Worm (Caenorhabditis elegans) whole organism, mixed stage, embryonic: Measurements from ENCODE around the gene srd-42.

ENCODE experiments used
- ceh-39 ChIP-seq: fragments of 150-350 bp; optimal IDR thresholded peaks from 2 replicates; lab custom pipeline; 2014; ENCODE audit warnings: missing biosample characterization, missing genetic modification characterization
- elt-1 ChIP-seq: sonication (generic microtip); optimal IDR thresholded peaks from 2 replicates; lab custom pipeline; 2017; ENCODE audit warnings: missing genetic modification characterization, mild to moderate bottlenecking, missing compliant biosample characterization, antibody characterized with exemption, moderate library complexity, borderline replicate concordance; ENCODE audit not compliant: insufficient read depth
- flh-1 ChIP-seq: fragments of 200-800 bp; sonication (Bioruptor generic); optimal IDR thresholded peaks from 2 replicates; lab custom pipeline; 2018; ENCODE audit warnings: mild to moderate bottlenecking, missing genetic modification characterization, moderate library complexity, missing compliant biosample characterization
- ham-2 ChIP-seq: fragments of 200-800 bp; sonication (Bioruptor generic); optimal IDR thresholded peaks from 2 replicates; lab custom pipeline; 2018; ENCODE audit warnings: mild to moderate bottlenecking, missing genetic modification characterization, missing compliant biosample characterization
- lsy-2 ChIP-seq: fragments of 150-350 bp; optimal IDR thresholded peaks from 2 replicates; lab custom pipeline; 2014; ENCODE audit warnings: missing biosample characterization, missing genetic modification characterization
- sem-2 ChIP-seq: fragments of 200-800 bp; sonication (Bioruptor generic); optimal IDR thresholded peaks from 2 replicates; lab custom pipeline; 2018; ENCODE audit warnings: mild to moderate bottlenecking, missing genetic modification characterization, missing compliant biosample characterization
- unc-62 ChIP-seq: fragments of 150-350 bp; optimal IDR thresholded peaks from 2 replicates; lab custom pipeline; 2014; ENCODE audit warnings: missing biosample characterization, missing genetic modification reagents, missing genetic modification characterization

Gene srd-42

DNA sequence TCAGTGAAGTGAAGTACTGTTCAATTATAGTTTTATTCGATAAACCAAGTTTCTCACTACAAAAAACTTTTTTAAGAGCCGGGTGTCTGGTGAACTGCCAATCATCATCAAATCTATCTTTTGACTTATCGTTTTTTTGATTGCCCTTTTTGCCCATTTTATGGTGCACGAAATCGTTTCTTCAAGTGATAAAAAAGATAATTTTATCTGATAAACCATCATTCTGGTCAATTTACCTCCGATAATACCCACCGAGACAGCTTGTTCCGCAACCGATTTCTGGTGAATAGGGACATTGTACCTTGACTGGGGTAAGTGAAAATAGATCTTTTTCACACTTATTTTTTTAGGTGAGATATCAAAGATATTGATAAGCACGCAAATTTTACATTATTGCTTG lies 45.7 kb downstream of the srd-42 start, which contains the start of gene K08H2.10:
K08H2.10 (plus strand) TSS at position 230 of the 400 bp plus-strand sequence.
- TF ChIP-seq lsy-2 (tag; lab: Kevin White, UChicago), result no peak
- no peak for TF ChIP-seq unc-62 (GFP tag; lab: Kevin White, UChicago)
- TF ChIP-seq ceh-39, result no peak
- no peak for TF ChIP-seq ham-2
- TF ChIP-seq sem-2 (GFP tag; lab: Kevin White, UChicago), result no peak

ce11 chrX:13251914-13252434 lies 51.3 kb downstream of the srd-42 start, which contains the start of gene nhr-32:
TSS of gene nhr-32 (plus strand) at chrX:13251964.
- TF ChIP-seq elt-1 (tag; lab: Kevin White, UChicago), result no peak
- no peak for TF ChIP-seq ham-2
- no peak for TF ChIP-seq flh-1
